Worm (Caenorhabditis elegans) whole organism, L4 larva: Measurements from ENCODE around the gene T01B10.5.

Source experiments
- D1046.2 ChIP-seq: fragments of 200-800 bp; sonication (Bioruptor generic); IDR thresholded peaks from 2 replicates; pipeline ENCODE4 v1.3.6; 2022; ENCODE audit warnings: missing genetic modification characterization, missing compliant biosample characterization
- aha-1 ChIP-seq: fragments of 150-350 bp; peaks from one replicate; lab custom pipeline; 2014; ENCODE audit warnings: missing biosample characterization, missing genetic modification characterization
- aly-2 ChIP-seq: sonication (generic microtip); optimal IDR thresholded peaks from 2 replicates; lab custom pipeline; 2018; ENCODE audit warnings: missing biosample characterization, missing genetic modification characterization
- ama-1 ChIP-seq: fragments of 150-350 bp; optimal IDR thresholded peaks from 2 replicates; lab custom pipeline; 2014; ENCODE audit warnings: inconsistent platforms, mixed read lengths
- ceh-32 ChIP-seq: sonication (generic microtip); optimal IDR thresholded peaks from 2 replicates; lab custom pipeline; 2016; ENCODE audit warnings: mild to moderate bottlenecking, missing genetic modification characterization, missing compliant biosample characterization; ENCODE audit not compliant: poor library complexity
- ceh-44 ChIP-seq: fragments of 200-800 bp; sonication (Bioruptor generic); IDR thresholded peaks from 2 replicates; pipeline ENCODE4 v1.3.6; 2022; ENCODE audit warnings: missing genetic modification reagents, missing genetic modification characterization, missing compliant biosample characterization
- cey-2 ChIP-seq: sonication (generic microtip); optimal IDR thresholded peaks from 3 replicates; lab custom pipeline; 2017; ENCODE audit warnings: missing genetic modification characterization, mild to moderate bottlenecking, missing compliant biosample characterization, antibody characterized with exemption, borderline replicate concordance; ENCODE audit not compliant: insufficient read depth
- daf-19 ChIP-seq: fragments of 200-800 bp; sonication (Bioruptor generic); conservative IDR thresholded peaks from 2 replicates; pipeline ENCODE4 v1.3.6; 2022; ENCODE audit warnings: missing genetic modification characterization, missing compliant biosample characterization
- dmd-6 ChIP-seq: fragments of 200-800 bp; sonication (Bioruptor generic); IDR thresholded peaks from 2 replicates; pipeline ENCODE4 v1.3.6; 2022; ENCODE audit warnings: missing genetic modification reagents, missing genetic modification characterization, missing compliant biosample characterization
- dve-1 ChIP-seq: sonication (generic microtip); optimal IDR thresholded peaks from 2 replicates; lab custom pipeline; 2017; ENCODE audit warnings: antibody characterized with exemption, mild to moderate bottlenecking, missing genetic modification characterization, missing compliant biosample characterization; ENCODE audit not compliant: insufficient read depth
- egl-27 ChIP-seq: sonication (generic microtip); optimal IDR thresholded peaks from 3 replicates; lab custom pipeline; 2017; ENCODE audit warnings: missing biosample characterization, missing genetic modification reagents, missing genetic modification characterization
- fos-1 ChIP-seq: fragments of 150-350 bp; optimal IDR thresholded peaks from 2 replicates; lab custom pipeline; 2014; ENCODE audit warnings: missing biosample characterization, missing genetic modification characterization
- hif-1 ChIP-seq, 2 experiments: sonication (generic microtip); optimal IDR thresholded peaks; 2 replicates each; lab custom pipeline; 2016 to 2017; ENCODE audit warnings: missing compliant biosample characterization in 2 of 2, missing genetic modification characterization in 2 of 2, missing genetic modification reagents in 2 of 2, missing genotype in 2 of 2, mild to moderate bottlenecking in 1 of 2
- hlh-11 ChIP-seq: fragments of 200-800 bp; sonication (Bioruptor generic); optimal IDR thresholded peaks from 2 replicates; lab custom pipeline; 2018; ENCODE audit warnings: mild to moderate bottlenecking, missing genetic modification characterization, missing compliant biosample characterization
- jun-1 ChIP-seq: fragments of 150-350 bp; optimal IDR thresholded peaks from 2 replicates; lab custom pipeline; 2014; ENCODE audit warnings: missing biosample characterization, missing genetic modification reagents, missing genetic modification characterization
- lim-7 ChIP-seq: fragments of 200-800 bp; sonication (Bioruptor generic); IDR thresholded peaks from 2 replicates; pipeline ENCODE4 v1.3.6; 2022; ENCODE audit warnings: missing genetic modification characterization, missing compliant biosample characterization
- lin-38 ChIP-seq: fragments of 200-800 bp; sonication (Bioruptor generic); IDR thresholded peaks from 2 replicates; pipeline ENCODE4 v1.3.6; 2022; ENCODE audit warnings: missing genetic modification reagents, missing genetic modification characterization, missing compliant biosample characterization
- lin-39 ChIP-seq: fragments of 150-350 bp; optimal IDR thresholded peaks from 2 replicates; lab custom pipeline; 2014; ENCODE audit warnings: missing biosample characterization, missing genetic modification reagents, missing genetic modification characterization
- lsy-2 ChIP-seq, 2 experiments: fragments of 150-350 bp in 1 of 2; sonication (generic microtip) in 1 of 2; optimal IDR thresholded peaks; 2 replicates each; lab custom pipeline; 2014 to 2017; ENCODE audit warnings: missing biosample characterization in 2 of 2, missing genetic modification characterization in 2 of 2
- mes-2 ChIP-seq: sonication (generic microtip); optimal IDR thresholded peaks from 2 replicates; lab custom pipeline; 2016; ENCODE audit warnings: missing genotype, mild to moderate bottlenecking, missing genetic modification characterization, missing compliant biosample characterization; ENCODE audit not compliant: poor library complexity, severe bottlenecking
- mxl-3 ChIP-seq: fragments of 200-800 bp; sonication (Bioruptor generic); optimal IDR thresholded peaks from 2 replicates; lab custom pipeline; 2018; ENCODE audit warnings: mild to moderate bottlenecking, missing genetic modification characterization, missing compliant biosample characterization
- nhr-11 ChIP-seq: fragments of 150-350 bp; optimal IDR thresholded peaks from 2 replicates; lab custom pipeline; 2014; ENCODE audit warnings: missing biosample characterization, missing genetic modification characterization
- nhr-25 ChIP-seq: sonication (generic microtip); optimal IDR thresholded peaks from 2 replicates; lab custom pipeline; 2017; ENCODE audit warnings: missing genetic modification characterization, mild to moderate bottlenecking, missing compliant biosample characterization, antibody characterized with exemption, moderate library complexity, borderline replicate concordance; ENCODE audit not compliant: insufficient read depth
- nhr-77 ChIP-seq: fragments of 150-350 bp; optimal IDR thresholded peaks from 2 replicates; lab custom pipeline; 2014; ENCODE audit warnings: missing biosample characterization, missing genetic modification characterization
- rbr-2 ChIP-seq: sonication (generic microtip); optimal IDR thresholded peaks from 2 replicates; lab custom pipeline; 2016; ENCODE audit warnings: missing genotype, missing genetic modification characterization, missing compliant biosample characterization
- saeg-2 ChIP-seq: fragments of 200-800 bp; sonication (Bioruptor generic); IDR thresholded peaks from 2 replicates; pipeline ENCODE4 v1.3.6; 2022; ENCODE audit warnings: missing genetic modification reagents, missing genetic modification characterization, missing compliant biosample characterization
- unc-62 ChIP-seq, 3 experiments: fragments of 150-350 bp in 1 of 3; sonication (generic microtip); optimal IDR thresholded peaks in 2 of 3; peaks in 1 of 3; 1 replicate in 1 of 3; 2 replicates in 2 of 3; lab custom pipeline; 2014 to 2017; ENCODE audit warnings: missing biosample characterization in 3 of 3, missing genetic modification characterization in 3 of 3, missing genetic modification reagents in 3 of 3, missing genotype in 1 of 3
- vab-7 ChIP-seq: fragments of 200-800 bp; sonication (Bioruptor generic); IDR thresholded peaks from 2 replicates; pipeline ENCODE4 v1.3.6; 2022; ENCODE audit warnings: missing genetic modification reagents, missing genetic modification characterization, missing compliant biosample characterization
- zag-1 ChIP-seq: fragments of 150-350 bp; optimal IDR thresholded peaks from 2 replicates; lab custom pipeline; 2014; ENCODE audit warnings: missing biosample characterization, missing genetic modification characterization
- zip-11 ChIP-seq: fragments of 200-800 bp; sonication (Bioruptor generic); IDR thresholded peaks from 2 replicates; pipeline ENCODE4 v1.3.6; 2022; ENCODE audit warnings: missing genetic modification characterization, missing compliant biosample characterization
- zip-2 ChIP-seq: fragments of 150-350 bp; optimal IDR thresholded peaks from 2 replicates; lab custom pipeline; 2014; ENCODE audit warnings: missing biosample characterization, missing genetic modification characterization

The T01B10.5 gene

ce11 chrX:8545971-8546442 lies 50.9 kb downstream of the T01B10.5 start, which contains the start of gene sdha-1 (continued):
- TF ChIP-seq daf-19 (GFP tag; lab: Robert Waterston, UW) = 0 out of 2 replicates have a peak, but pooled peaks have one; percentile 20
- TF ChIP-seq zip-11 (GFP tag; lab: Robert Waterston, UW) = no peak
- TF ChIP-seq aha-1 (tag; lab: Kevin White, UChicago) = peak; percentile 100
- TF ChIP-seq nhr-25 (tag; lab: Kevin White, UChicago) = peak; percentile 3
- peak; percentile 98 for TF ChIP-seq dve-1 (tag; lab: Kevin White, UChicago)
- TF ChIP-seq lsy-2 (tag; optimal IDR thresholded peaks at IDR 0.05; lab: Kevin White, UChicago) = peak; percentile 62 to 91
- TF ChIP-seq ceh-32 (tag; lab: Kevin White, UChicago) = no peak
- peak; percentile 75 for TF ChIP-seq lin-38 (GFP tag; lab: Robert Waterston, UW)
- TF ChIP-seq zag-1 (tag; lab: Kevin White, UChicago) = no peak
- peak; percentile 86 for TF ChIP-seq mes-2 (tag; lab: Kevin White, UChicago)
- no peak for TF ChIP-seq aly-2 (tag; lab: Kevin White, UChicago)
- no peak for TF ChIP-seq cey-2 (tag; lab: Kevin White, UChicago)
- peak; percentile 66 for TF ChIP-seq ama-1 (lab: Kevin White, UChicago)
- TF ChIP-seq dmd-6 (GFP tag; lab: Robert Waterston, UW) = peak; percentile 88
- TF ChIP-seq ceh-44 (GFP tag; lab: Robert Waterston, UW) = no peak
- peak; percentile 86 for TF ChIP-seq nhr-77 (tag; lab: Kevin White, UChicago)
- peak in 1 of 2 experiments; percentile 75 for TF ChIP-seq unc-62 (GFP tag; optimal IDR thresholded peaks at IDR 0.05 in 1 of 2; lab: Kevin White, UChicago)
- TF ChIP-seq unc-62 (tag; optimal IDR thresholded peaks at IDR 0.05; lab: Kevin White, UChicago) = no peak
- peak; percentile 33 for TF ChIP-seq zip-2 (tag; lab: Kevin White, UChicago)
- TF ChIP-seq rbr-2 (tag; lab: Kevin White, UChicago) = peak; percentile 80
- TF ChIP-seq lim-7 (GFP tag; lab: Robert Waterston, UW) = no peak
- peak; percentile 93 to 100 for TF ChIP-seq hif-1 (tag; optimal IDR thresholded peaks at IDR 0.05; lab: Kevin White, UChicago)
- TF ChIP-seq jun-1 (tag; lab: Kevin White, UChicago) = peak; percentile 52
- TF ChIP-seq fos-1 = no peak
- no peak for TF ChIP-seq vab-7
- TF ChIP-seq D1046.2 (GFP tag; lab: Robert Waterston, UW) = no peak
- peak; percentile 64; the same call in 1 of the 2 replicates for TF ChIP-seq saeg-2
- peak; percentile 90 for TF ChIP-seq nhr-11
- peak; percentile 93 for TF ChIP-seq mxl-3 (GFP tag; lab: Kevin White, UChicago)
- TF ChIP-seq lin-39 = no peak
- no peak for TF ChIP-seq egl-27 (tag; lab: Kevin White, UChicago)
- peak; percentile 96 for TF ChIP-seq hlh-11 (tag; lab: Kevin White, UChicago)
